Fruit fly (Drosophila melanogaster) whole organism, embryonic: Measurements from ENCODE around the gene CG3368.
A peak's percentile ranks its signal among the peaks of the same experiment; 100 is the strongest.

Source experiments
- Antp ChIP-seq: fragments of 200-800 bp; sonication (Bioruptor generic); optimal IDR thresholded peaks from 3 replicates; lab custom pipeline; 2016; ENCODE audit warnings: missing biosample characterization, missing genetic modification characterization
- CG10979 ChIP-seq: fragments of 200-800 bp; sonication (Bioruptor generic); optimal IDR thresholded peaks from 2 replicates; lab custom pipeline; 2018; ENCODE audit warnings: missing biosample characterization, mild to moderate bottlenecking, missing genetic modification characterization, moderate library complexity
- CG11093 ChIP-seq: fragments of 200-800 bp; sonication (Bioruptor generic); IDR thresholded peaks from 3 replicates; pipeline ENCODE4 v1.3.6; 2022; ENCODE audit warnings: missing biosample characterization, missing genetic modification characterization
- CG11723 ChIP-seq: fragments of 200-800 bp; sonication (Bioruptor generic); optimal IDR thresholded peaks from 2 replicates; lab custom pipeline; 2017; ENCODE audit warnings: missing biosample characterization, mild to moderate bottlenecking, missing genetic modification characterization
- CG13296 ChIP-seq: fragments of 200-800 bp; sonication (Bioruptor generic); optimal IDR thresholded peaks from 3 replicates; lab custom pipeline; 2018; ENCODE audit warnings: missing biosample characterization, mild to moderate bottlenecking, missing genetic modification characterization
- CG15514 ChIP-seq: fragments of 200-800 bp; sonication (Bioruptor generic); optimal IDR thresholded peaks from 3 replicates; lab custom pipeline; 2017; ENCODE audit warnings: missing biosample characterization, missing genetic modification characterization, mild to moderate bottlenecking, moderate library complexity, missing genetic modification reagents
- CG17186 ChIP-seq: fragments of 200-800 bp; sonication (Bioruptor generic); optimal IDR thresholded peaks from 3 replicates; lab custom pipeline; 2017; ENCODE audit warnings: missing biosample characterization, missing genetic modification reagents, missing genetic modification characterization
- CG2116 ChIP-seq: fragments of 200-800 bp; sonication (Bioruptor generic); optimal IDR thresholded peaks from 3 replicates; lab custom pipeline; 2018; ENCODE audit warnings: missing biosample characterization, mild to moderate bottlenecking, missing genetic modification characterization
- CG31388 ChIP-seq: fragments of 200-800 bp; sonication (Bioruptor generic); optimal IDR thresholded peaks from 2 replicates; lab custom pipeline; 2016; ENCODE audit warnings: missing biosample characterization, missing genetic modification characterization
- CG33213 ChIP-seq: fragments of 200-800 bp; sonication (Bioruptor generic); optimal IDR thresholded peaks from 3 replicates; lab custom pipeline; 2016; ENCODE audit warnings: missing biosample characterization, missing genetic modification characterization
- CG33557 ChIP-seq: fragments of 200-800 bp; sonication (Bioruptor generic); optimal IDR thresholded peaks from 2 replicates; lab custom pipeline; 2019; ENCODE audit warnings: missing biosample characterization, mild to moderate bottlenecking, missing genetic modification characterization, moderate library complexity
- CG3407 ChIP-seq: fragments of 200-800 bp; sonication (Bioruptor generic); optimal IDR thresholded peaks from 2 replicates; lab custom pipeline; 2018; ENCODE audit warnings: missing biosample characterization, mild to moderate bottlenecking, missing genetic modification characterization
- CG3838 ChIP-seq: fragments of 200-800 bp; sonication (Bioruptor generic); optimal IDR thresholded peaks from 3 replicates; lab custom pipeline; 2016; ENCODE audit warnings: missing biosample characterization, missing genetic modification characterization
- CG4282 ChIP-seq: fragments of 200-800 bp; sonication (Bioruptor generic); optimal IDR thresholded peaks from 2 replicates; lab custom pipeline; 2016; ENCODE audit warnings: missing biosample characterization, missing genetic modification characterization
- CG4617 ChIP-seq: fragments of 200-800 bp; sonication (Bioruptor generic); optimal IDR thresholded peaks from 3 replicates; lab custom pipeline; 2016; ENCODE audit warnings: missing biosample characterization, missing genetic modification characterization, borderline replicate concordance
- CG6654 ChIP-seq: fragments of 200-800 bp; sonication (Bioruptor generic); optimal IDR thresholded peaks from 2 replicates; lab custom pipeline; 2017; ENCODE audit warnings: missing biosample characterization, mild to moderate bottlenecking, missing genetic modification characterization
- CG6791 ChIP-seq: fragments of 200-800 bp; sonication (Bioruptor generic); IDR thresholded peaks from 3 replicates; pipeline ENCODE4 v1.3.6; 2022; ENCODE audit warnings: missing biosample characterization, missing genetic modification characterization; ENCODE audit not compliant: partially characterized antibody
- CG7786 ChIP-seq: fragments of 200-800 bp; sonication (Bioruptor generic); optimal IDR thresholded peaks from 2 replicates; lab custom pipeline; 2016; ENCODE audit warnings: missing biosample characterization, missing genetic modification characterization
- CG7928 ChIP-seq: fragments of 200-800 bp; sonication (Bioruptor generic); optimal IDR thresholded peaks from 2 replicates; lab custom pipeline; 2017; ENCODE audit warnings: missing biosample characterization, mild to moderate bottlenecking, missing genetic modification characterization
- CG9437 ChIP-seq: fragments of 200-800 bp; sonication (Bioruptor generic); optimal IDR thresholded peaks from 2 replicates; lab custom pipeline; 2018; ENCODE audit warnings: missing biosample characterization, mild to moderate bottlenecking, missing genetic modification characterization
- CkIIα-i1 ChIP-seq: fragments of 200-800 bp; sonication (Bioruptor generic); IDR thresholded peaks from 2 replicates; pipeline ENCODE4 v1.3.6; 2022; ENCODE audit warnings: missing biosample characterization, missing genetic modification characterization
- Dad ChIP-seq: fragments of 200-800 bp; sonication (Bioruptor generic); optimal IDR thresholded peaks from 3 replicates; lab custom pipeline; 2016; ENCODE audit warnings: missing biosample characterization, missing genetic modification characterization
- Doc2 ChIP-seq: fragments of 200-800 bp; sonication (Bioruptor generic); IDR thresholded peaks from 2 replicates; pipeline ENCODE4 v1.3.6; 2022; ENCODE audit warnings: missing biosample characterization, missing genetic modification characterization
- E2f1 ChIP-seq: fragments of 200-800 bp; sonication (Bioruptor generic); IDR thresholded peaks from 2 replicates; pipeline ENCODE4 v1.3.6; 2022; ENCODE audit warnings: missing biosample characterization, missing genetic modification characterization
- MESR4 ChIP-seq: fragments of 200-800 bp; sonication (Bioruptor generic); optimal IDR thresholded peaks from 2 replicates; lab custom pipeline; 2018; ENCODE audit warnings: missing biosample characterization, mild to moderate bottlenecking, missing genetic modification characterization, moderate library complexity
- MTF-1 ChIP-seq: fragments of 200-800 bp; sonication (Bioruptor generic); optimal IDR thresholded peaks from 2 replicates; lab custom pipeline; 2018; ENCODE audit warnings: missing biosample characterization, mild to moderate bottlenecking, missing genetic modification characterization, borderline replicate concordance
- Max ChIP-seq: fragments of 200-800 bp; sonication (Bioruptor generic); optimal IDR thresholded peaks from 2 replicates; lab custom pipeline; 2016; ENCODE audit warnings: missing biosample characterization, mild to moderate bottlenecking, missing genetic modification characterization
- Opbp ChIP-seq: fragments of 200-800 bp; sonication (Bioruptor generic); IDR thresholded peaks from 3 replicates; pipeline ENCODE4 v1.3.6; 2022; ENCODE audit warnings: missing biosample characterization, missing genetic modification characterization; ENCODE audit not compliant: partially characterized antibody
- Pdp1 ChIP-seq, 2 experiments: fragments of 200-800 bp; sonication (Bioruptor generic); optimal IDR thresholded peaks; 3 replicates each; lab custom pipeline; 2016; ENCODE audit warnings: missing biosample characterization in 2 of 2, missing genetic modification characterization in 2 of 2, mild to moderate bottlenecking in 1 of 2, moderate library complexity in 1 of 2
- Ravus ChIP-seq: fragments of 200-800 bp; sonication (Bioruptor generic); IDR thresholded peaks from 2 replicates; pipeline ENCODE4 v1.3.6; 2022; ENCODE audit warnings: missing biosample characterization, missing genetic modification characterization
- Scr ChIP-seq: fragments of 200-800 bp; sonication (Bioruptor generic); IDR thresholded peaks from 2 replicates; pipeline ENCODE4 v1.3.6; 2022; ENCODE audit warnings: missing biosample characterization, missing genetic modification characterization; ENCODE audit not compliant: partially characterized antibody
- Side ChIP-seq: fragments of 200-800 bp; sonication (Bioruptor generic); optimal IDR thresholded peaks from 2 replicates; lab custom pipeline; 2016; ENCODE audit warnings: missing biosample characterization, missing genetic modification characterization
- ato ChIP-seq: fragments of 200-800 bp; sonication (Bioruptor generic); IDR thresholded peaks from 2 replicates; pipeline ENCODE4 v1.3.6; 2022; ENCODE audit warnings: missing biosample characterization, missing genetic modification characterization; ENCODE audit not compliant: partially characterized antibody
- crol ChIP-seq: fragments of 200-800 bp; sonication (Bioruptor generic); IDR thresholded peaks from 2 replicates; pipeline ENCODE4 v1.3.6; 2022; ENCODE audit warnings: missing biosample characterization, missing genetic modification characterization
- grau ChIP-seq: fragments of 200-800 bp; optimal IDR thresholded peaks from 3 replicates; lab custom pipeline; 2019; ENCODE audit warnings: missing biosample characterization, mild to moderate bottlenecking, missing genetic modification characterization, moderate library complexity
- her ChIP-seq: fragments of 200-800 bp; sonication (Bioruptor generic); optimal IDR thresholded peaks from 2 replicates; lab custom pipeline; 2016; ENCODE audit warnings: missing biosample characterization, missing genetic modification characterization
- luna ChIP-seq: fragments of 200-800 bp; sonication (Bioruptor generic); optimal IDR thresholded peaks from 2 replicates; lab custom pipeline; 2016; ENCODE audit warnings: missing biosample characterization, missing genetic modification characterization
- nerfin-1 ChIP-seq: fragments of 200-800 bp; sonication (Bioruptor generic); optimal IDR thresholded peaks from 3 replicates; lab custom pipeline; 2019; ENCODE audit warnings: missing biosample characterization, mild to moderate bottlenecking, missing genetic modification characterization, moderate library complexity
- nerfin-2 ChIP-seq: fragments of 200-800 bp; sonication (Bioruptor generic); IDR thresholded peaks from 2 replicates; pipeline ENCODE4 v1.3.6; 2022; ENCODE audit warnings: missing biosample characterization, missing genetic modification characterization; ENCODE audit not compliant: partially characterized antibody
- p53 ChIP-seq: fragments of 200-800 bp; sonication (Bioruptor generic); optimal IDR thresholded peaks from 2 replicates; lab custom pipeline; 2016; ENCODE audit warnings: missing biosample characterization, missing genetic modification characterization
- pita ChIP-seq: fragments of 200-800 bp; sonication (Bioruptor generic); optimal IDR thresholded peaks from 2 replicates; lab custom pipeline; 2017; ENCODE audit warnings: missing biosample characterization, mild to moderate bottlenecking, missing genetic modification characterization
- pros ChIP-seq: fragments of 200-800 bp; sonication (Bioruptor generic); optimal IDR thresholded peaks from 3 replicates; lab custom pipeline; 2019; ENCODE audit warnings: missing biosample characterization, mild to moderate bottlenecking, missing genetic modification characterization, moderate library complexity
- row ChIP-seq: fragments of 200-800 bp; sonication (Bioruptor generic); IDR thresholded peaks from 3 replicates; pipeline ENCODE4 v1.3.6; 2022; ENCODE audit warnings: missing biosample characterization, missing genetic modification characterization
- ssp ChIP-seq: fragments of 200-800 bp; sonication (Bioruptor generic); IDR thresholded peaks from 2 replicates; pipeline ENCODE4 v1.3.6; 2022; ENCODE audit warnings: missing biosample characterization, missing genetic modification characterization
- stc ChIP-seq: fragments of 200-800 bp; sonication (Bioruptor generic); IDR thresholded peaks from 2 replicates; pipeline ENCODE4 v1.3.6; 2022; ENCODE audit warnings: missing biosample characterization, missing genetic modification characterization
- tap ChIP-seq: fragments of 200-800 bp; optimal IDR thresholded peaks from 3 replicates; lab custom pipeline; 2019; ENCODE audit warnings: missing biosample characterization, mild to moderate bottlenecking, missing genetic modification characterization, moderate library complexity
- zfh2 ChIP-seq: fragments of 200-800 bp; sonication (Bioruptor generic); optimal IDR thresholded peaks from 2 replicates; lab custom pipeline; 2016; ENCODE audit warnings: missing biosample characterization, missing genetic modification characterization

CG3368 gene

dm6 chr3R:27288202-27289135, 4.9 kb downstream of the CG3368 start, which contains the start of the genes bigmax and Hmu (continued):
- peak; percentile 55 for TF ChIP-seq tap (tag; lab: Kevin White, UChicago)
- TF ChIP-seq MESR4 (GFP tag; lab: Kevin White, UChicago): peak; percentile 89
- TF ChIP-seq Antp: peak; percentile 91
- TF ChIP-seq CG3407 (GFP tag; lab: Kevin White, UChicago): peak; percentile 32
- TF ChIP-seq Ravus (GFP tag; lab: Robert Waterston, UW): 0 out of 2 replicates have a peak, but pooled peaks have one; percentile 10
- TF ChIP-seq luna (GFP tag; lab: Kevin White, UChicago): peak; percentile 83
- TF ChIP-seq CG2116 (GFP tag; lab: Kevin White, UChicago): peak; percentile 78
- peak; percentile 86 for TF ChIP-seq Dad (GFP tag; lab: Kevin White, UChicago)
- TF ChIP-seq Opbp (GFP tag; lab: Robert Waterston, UW): peak; percentile 86
- TF ChIP-seq CG6654: no peak
- peak; percentile 78 for TF ChIP-seq nerfin-1 (tag; lab: Kevin White, UChicago)
- TF ChIP-seq p53 (GFP tag; lab: Kevin White, UChicago): peak; percentile 60
- peak; percentile 88 for TF ChIP-seq CG7786 (GFP tag; lab: Kevin White, UChicago)
- TF ChIP-seq nerfin-2: peak; percentile 76
- TF ChIP-seq CG17186 (GFP tag; lab: Kevin White, UChicago): peak; percentile 64
- peak; percentile 69 for TF ChIP-seq CG3838 (GFP tag; lab: Kevin White, UChicago)
- TF ChIP-seq ssp (GFP tag; lab: Robert Waterston, UW): peak; percentile 81
- peak; percentile 67; the same call in 1 of the 3 replicates for TF ChIP-seq CG11093 (GFP tag; lab: Robert Waterston, UW)
- peak; percentile 78 for TF ChIP-seq E2f1 (GFP tag; lab: Robert Waterston, UW)
- TF ChIP-seq CG7928 (GFP tag; lab: Kevin White, UChicago): peak; percentile 70
- peak; percentile 96 for TF ChIP-seq Scr (GFP tag; lab: Robert Waterston, UW)
- TF ChIP-seq grau (tag; lab: Kevin White, UChicago): peak; percentile 85
- peak; percentile 82 for TF ChIP-seq Max (GFP tag; lab: Kevin White, UChicago)
- TF ChIP-seq CG4617 (GFP tag; lab: Kevin White, UChicago): peak; percentile 85
- peak; percentile 69 for TF ChIP-seq CG31388 (GFP tag; lab: Kevin White, UChicago)
- TF ChIP-seq stc (GFP tag; lab: Robert Waterston, UW): peak; percentile 78
- TF ChIP-seq Side: peak; percentile 86
- TF ChIP-seq pros (GFP tag; lab: Kevin White, UChicago): no peak
- TF ChIP-seq Doc2 (GFP tag; lab: Robert Waterston, UW): peak; percentile 55; the same call in 1 of the 2 replicates
- TF ChIP-seq MTF-1 (GFP tag; lab: Kevin White, UChicago): peak; percentile 20
- peak; percentile 87 for TF ChIP-seq crol (GFP tag; lab: Robert Waterston, UW)
- TF ChIP-seq CG13296 (GFP tag; lab: Kevin White, UChicago): peak; percentile 74
- TF ChIP-seq CG10979 (tag; lab: Kevin White, UChicago): peak; percentile 69
- TF ChIP-seq row (GFP tag; lab: Robert Waterston, UW): peak; percentile 97
- peak; percentile 84; the same call in 2 of the 3 replicates for TF ChIP-seq CG6791 (GFP tag; lab: Robert Waterston, UW)
- peak; percentile 78 for TF ChIP-seq CG4282 (GFP tag; lab: Kevin White, UChicago)
- peak; percentile 87 for TF ChIP-seq her
- peak; percentile 51; the same call in 1 of the 2 replicates for TF ChIP-seq ato (GFP tag; lab: Robert Waterston, UW)
- no peak for TF ChIP-seq pita (GFP tag; lab: Kevin White, UChicago)
- peak; percentile 93 for TF ChIP-seq zfh2 (GFP tag; lab: Kevin White, UChicago)
- TF ChIP-seq CG33557 (GFP tag; lab: Kevin White, UChicago): peak; percentile 50
- peak; percentile 87 for TF ChIP-seq CG15514 (GFP tag; lab: Kevin White, UChicago)
- TF ChIP-seq Pdp1 (GFP tag; optimal IDR thresholded peaks at IDR 0.05; lab: Kevin White, UChicago): peak; percentile 82 to 85
- TF ChIP-seq CG11723: peak; percentile 53
- no peak for TF ChIP-seq CkIIα-i1 (GFP tag; lab: Robert Waterston, UW)
- peak; percentile 98 for TF ChIP-seq CG9437
- TF ChIP-seq CG33213 (GFP tag; lab: Kevin White, UChicago): peak; percentile 86
